Fruit fly (Drosophila melanogaster) whole organism, adult: Measurements from ENCODE around the gene CG14246.

Source experiments
- CG11617 ChIP-seq: fragments of 200-800 bp; sonication (Bioruptor generic); optimal IDR thresholded peaks from 2 replicates; lab custom pipeline; 2017; ENCODE audit warnings: mild to moderate bottlenecking, missing biosample characterization, missing genetic modification reagents, missing genetic modification characterization
- CG12768 ChIP-seq: fragments of 200-800 bp; sonication (Bioruptor generic); optimal IDR thresholded peaks from 2 replicates; lab custom pipeline; 2017; ENCODE audit warnings: missing biosample characterization, missing genetic modification characterization, mild to moderate bottlenecking, moderate library complexity, missing genetic modification reagents
- CG14711 ChIP-seq: fragments of 200-800 bp; sonication (Bioruptor generic); optimal IDR thresholded peaks from 2 replicates; lab custom pipeline; 2018; ENCODE audit warnings: missing biosample characterization, mild to moderate bottlenecking, missing genetic modification characterization, moderate library complexity
- CG1620 ChIP-seq: fragments of 200-800 bp; sonication (Bioruptor generic); optimal IDR thresholded peaks from 2 replicates; lab custom pipeline; 2016; ENCODE audit warnings: missing biosample characterization, missing genetic modification characterization
- CG33017 ChIP-seq: fragments of 200-800 bp; sonication (Bioruptor generic); optimal IDR thresholded peaks from 2 replicates; lab custom pipeline; 2018; ENCODE audit warnings: missing biosample characterization, mild to moderate bottlenecking, missing genetic modification characterization, moderate library complexity
- CG5204 ChIP-seq: fragments of 200-800 bp; sonication (Bioruptor generic); optimal IDR thresholded peaks from 2 replicates; lab custom pipeline; 2016; ENCODE audit warnings: missing biosample characterization, missing genetic modification characterization
- CG7045 ChIP-seq: fragments of 200-800 bp; sonication (Bioruptor generic); optimal IDR thresholded peaks from 2 replicates; lab custom pipeline; 2017; ENCODE audit warnings: missing biosample characterization, mild to moderate bottlenecking, missing genetic modification characterization
- CG7101 ChIP-seq: fragments of 200-800 bp; sonication (Bioruptor generic); optimal IDR thresholded peaks from 2 replicates; lab custom pipeline; 2018; ENCODE audit warnings: missing biosample characterization, mild to moderate bottlenecking, missing genetic modification characterization, moderate library complexity
- Clk ChIP-seq: fragments of 200-800 bp; sonication (Bioruptor generic); optimal IDR thresholded peaks from 2 replicates; lab custom pipeline; 2017; ENCODE audit warnings: missing biosample characterization, missing genetic modification characterization
- Crg-1 ChIP-seq: fragments of 200-800 bp; sonication (Bioruptor generic); optimal IDR thresholded peaks from 2 replicates; lab custom pipeline; 2016; ENCODE audit warnings: missing biosample characterization, missing genetic modification characterization
- Hr96 ChIP-seq: fragments of 200-800 bp; sonication (Bioruptor generic); optimal IDR thresholded peaks from 2 replicates; lab custom pipeline; 2016; ENCODE audit warnings: missing biosample characterization, missing genetic modification characterization
- Mnt ChIP-seq: fragments of 200-800 bp; sonication (Bioruptor generic); optimal IDR thresholded peaks from 2 replicates; lab custom pipeline; 2016; ENCODE audit warnings: missing biosample characterization, mild to moderate bottlenecking, missing genetic modification characterization
- bab1 ChIP-seq: fragments of 200-800 bp; sonication (Bioruptor generic); optimal IDR thresholded peaks from 3 replicates; lab custom pipeline; 2019; ENCODE audit warnings: missing biosample characterization, mild to moderate bottlenecking, missing genetic modification characterization, moderate library complexity
- cic ChIP-seq: fragments of 200-800 bp; sonication (Bioruptor generic); optimal IDR thresholded peaks from 2 replicates; lab custom pipeline; 2017; ENCODE audit warnings: missing biosample characterization, mild to moderate bottlenecking, missing genetic modification characterization, moderate library complexity
- cnc ChIP-seq, 2 experiments: fragments of >200 bp; optimal IDR thresholded peaks; 2 replicates each; lab custom pipeline; 2017
- kay ChIP-seq: fragments of 200-800 bp; sonication (Bioruptor generic); peaks from one replicate; lab custom pipeline; 2016; ENCODE audit warnings: missing biosample characterization, missing genetic modification characterization, borderline replicate concordance
- ovo ChIP-seq: fragments of 200-800 bp; sonication (Bioruptor generic); optimal IDR thresholded peaks from 2 replicates; lab custom pipeline; 2016; ENCODE audit warnings: missing biosample characterization, missing genetic modification characterization
- pad ChIP-seq: fragments of 200-800 bp; sonication (Bioruptor generic); optimal IDR thresholded peaks from 3 replicates; lab custom pipeline; 2017; ENCODE audit warnings: missing biosample characterization, missing genetic modification characterization, mild to moderate bottlenecking, moderate library complexity, missing genetic modification reagents
- tj ChIP-seq: fragments of 200-800 bp; sonication (Bioruptor generic); optimal IDR thresholded peaks from 3 replicates; lab custom pipeline; 2017; ENCODE audit warnings: missing biosample characterization, mild to moderate bottlenecking, missing genetic modification characterization, moderate library complexity
- toe ChIP-seq: fragments of 200-800 bp; sonication (Bioruptor generic); optimal IDR thresholded peaks from 2 replicates; lab custom pipeline; 2016; ENCODE audit warnings: missing biosample characterization, missing genetic modification characterization

The CG14246 gene

DNA sequence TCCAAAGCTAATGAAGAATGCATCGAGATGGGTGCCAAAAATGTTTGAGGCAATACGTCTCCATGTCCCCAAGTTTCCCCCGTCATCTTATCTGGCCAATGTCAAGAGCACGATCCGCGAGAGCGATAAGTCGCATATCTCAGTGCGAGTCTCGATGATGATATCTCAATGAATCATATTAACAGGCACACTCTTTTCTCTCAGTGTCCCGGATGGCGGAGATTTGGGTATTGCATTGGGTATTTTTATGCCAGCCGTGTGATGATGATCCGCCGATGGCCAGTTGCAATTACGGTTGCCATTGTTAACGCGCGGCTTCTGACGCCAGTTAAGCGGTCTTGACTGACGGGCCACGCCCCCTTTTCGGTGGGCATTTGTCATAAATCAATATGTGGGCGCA is at the start of gene CG14246:
CG14246 (plus strand) TSS at position 301 of the 400 bp plus-strand sequence.
- no peak for TF ChIP-seq tj (GFP tag; lab: Kevin White, UChicago)
- TF ChIP-seq CG5204 (GFP tag; lab: Kevin White, UChicago): no peak
- no peak for TF ChIP-seq Mnt (GFP tag; lab: Kevin White, UChicago)
- TF ChIP-seq kay (GFP tag; lab: Kevin White, UChicago): no peak
- TF ChIP-seq bab1 (GFP tag; lab: Kevin White, UChicago): no peak
- TF ChIP-seq toe (GFP tag; lab: Kevin White, UChicago): no peak
- no peak for TF ChIP-seq Hr96 (GFP tag; lab: Kevin White, UChicago)
- no peak for TF ChIP-seq cic (GFP tag; lab: Kevin White, UChicago)
- TF ChIP-seq CG1620: no peak
- no peak for TF ChIP-seq pad (GFP tag; lab: Kevin White, UChicago)
- no peak for TF ChIP-seq CG14711 (tag; lab: Kevin White, UChicago)
- no peak for TF ChIP-seq Clk (GFP tag; lab: Kevin White, UChicago)
- no peak for TF ChIP-seq CG7101 (tag; lab: Kevin White, UChicago)

DNA sequence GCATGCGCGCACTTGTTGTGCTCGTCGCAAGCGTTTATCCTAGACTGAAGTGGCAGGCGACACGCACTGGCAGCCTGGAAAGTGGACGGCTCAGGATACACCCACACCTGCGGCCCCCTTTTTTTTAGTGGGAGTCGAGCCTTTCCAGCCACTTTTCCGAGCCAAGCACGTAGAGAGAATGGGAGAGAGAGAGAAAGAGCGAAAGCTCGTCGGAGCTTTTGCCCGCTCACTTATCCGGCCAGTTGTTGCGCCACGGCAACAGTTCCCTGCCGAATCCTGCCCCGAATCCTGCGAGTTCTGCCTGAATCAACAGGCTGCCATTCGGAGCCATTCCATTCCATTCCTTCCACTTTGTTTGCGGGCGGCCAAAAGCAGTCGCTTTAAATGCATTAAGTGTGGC is 45.2 kb upstream of the CG14246 start, which contains the start of gene beat-VII:
beat-VII (minus strand) TSS at position 20 of the 400 bp plus-strand sequence.
- TF ChIP-seq CG1620: no peak
- TF ChIP-seq pad (GFP tag; lab: Kevin White, UChicago): peak; percentile 46

DNA sequence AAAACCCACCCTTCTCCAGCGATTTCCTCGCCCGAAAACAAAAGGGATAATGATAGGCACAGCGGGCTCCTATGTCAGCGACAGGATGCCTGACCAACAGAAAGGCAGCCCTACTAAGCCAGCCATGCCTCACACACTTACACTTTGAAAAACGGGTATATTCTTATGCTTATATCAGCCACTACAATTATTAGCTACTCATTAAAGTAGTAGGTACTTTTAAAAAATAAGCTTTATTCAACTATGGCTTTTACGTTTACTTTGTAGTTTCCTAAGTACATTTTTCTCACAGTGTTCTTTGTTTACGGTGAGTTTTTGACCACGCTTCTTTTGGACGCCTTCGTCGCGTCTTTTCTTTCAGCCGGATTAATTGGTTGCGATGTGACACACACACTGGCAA is 36.9 kb upstream of the CG14246 start:
- TF ChIP-seq CG5204 (GFP tag; lab: Kevin White, UChicago) (no peak), CG1620 (no peak), Crg-1 (GFP tag; lab: Kevin White, UChicago) (no peak), kay (GFP tag; lab: Kevin White, UChicago) (no peak), Clk (GFP tag; lab: Kevin White, UChicago) (no peak), CG33017 (tag; lab: Kevin White, UChicago) (no peak), pad (GFP tag; lab: Kevin White, UChicago) (no peak), Hr96 (GFP tag; lab: Kevin White, UChicago) (no peak), toe (GFP tag; lab: Kevin White, UChicago) (no peak), CG11617 (GFP tag; lab: Kevin White, UChicago) (no peak)

DNA sequence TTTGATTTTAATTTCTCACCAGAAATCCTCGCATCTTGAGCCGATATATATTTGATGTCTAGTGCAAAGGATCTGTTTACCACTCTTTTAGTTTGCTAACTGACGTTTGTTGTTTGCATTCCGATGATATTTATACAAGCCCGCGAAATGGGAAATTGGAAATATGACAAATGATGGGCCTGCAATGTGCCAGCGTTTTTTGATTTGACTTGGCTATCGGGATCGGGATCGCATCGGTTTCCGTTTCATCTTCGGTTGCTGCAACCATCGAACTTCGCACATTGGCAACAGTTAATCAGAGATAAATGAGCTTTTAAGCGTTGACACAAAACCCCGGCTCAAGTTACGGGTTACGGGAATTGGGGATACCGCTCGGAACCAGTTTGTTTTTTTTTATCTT is 33.6 kb upstream of the CG14246 start, which contains the start of gene TwdlQ:
TwdlQ (minus strand) TSS at position 101 of the 400 bp plus-strand sequence.
- TF ChIP-seq Clk (GFP tag; lab: Kevin White, UChicago) (no peak), CG1620 (no peak), CG7101 (tag; lab: Kevin White, UChicago) (no peak), tj (GFP tag; lab: Kevin White, UChicago) (no peak), toe (GFP tag; lab: Kevin White, UChicago) (no peak), pad (GFP tag; lab: Kevin White, UChicago) (no peak), Hr96 (GFP tag; lab: Kevin White, UChicago) (no peak), Mnt (GFP tag; lab: Kevin White, UChicago) (no peak), CG12768 (GFP tag; lab: Kevin White, UChicago) (no peak), cnc (optimal IDR thresholded peaks at IDR 0.05; lab: Kevin White, UChicago) (no peak), ovo (GFP tag; lab: Kevin White, UChicago) (no peak)

DNA sequence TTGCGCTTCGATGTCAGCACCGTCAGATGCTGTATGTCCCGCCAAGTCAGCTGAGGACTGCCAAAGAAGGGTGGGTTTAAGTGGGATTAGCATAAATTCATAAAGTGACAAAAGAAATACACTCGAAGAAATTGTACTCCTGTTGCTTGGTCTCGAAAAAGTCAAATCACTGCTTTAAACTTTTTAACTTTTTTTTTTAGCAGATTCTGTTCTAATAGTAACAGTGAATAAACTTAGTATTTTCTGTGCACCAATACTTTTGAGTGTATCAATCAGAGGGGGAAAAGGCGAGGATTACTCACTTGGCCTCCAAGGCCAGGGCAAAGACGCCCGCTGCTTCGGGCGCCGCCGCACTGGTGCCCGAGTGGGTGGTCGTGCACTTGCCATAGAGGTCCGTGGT is 27.0 kb upstream of the CG14246 start:
- TF ChIP-seq Hr96 (GFP tag; lab: Kevin White, UChicago): no peak
- TF ChIP-seq tj (GFP tag; lab: Kevin White, UChicago): no peak
- TF ChIP-seq CG7101 (tag; lab: Kevin White, UChicago): no peak
- no peak for TF ChIP-seq CG14711 (tag; lab: Kevin White, UChicago)
- TF ChIP-seq toe (GFP tag; lab: Kevin White, UChicago): no peak
- TF ChIP-seq Clk (GFP tag; lab: Kevin White, UChicago): no peak
- TF ChIP-seq pad (GFP tag; lab: Kevin White, UChicago): no peak
- TF ChIP-seq cnc (optimal IDR thresholded peaks at IDR 0.05; lab: Kevin White, UChicago): no peak
- no peak for TF ChIP-seq cic (GFP tag; lab: Kevin White, UChicago)
- TF ChIP-seq bab1 (GFP tag; lab: Kevin White, UChicago): no peak
- no peak for TF ChIP-seq kay (GFP tag; lab: Kevin White, UChicago)
- no peak for TF ChIP-seq CG5204 (GFP tag; lab: Kevin White, UChicago)
- no peak for TF ChIP-seq CG12768 (GFP tag; lab: Kevin White, UChicago)
- no peak for TF ChIP-seq Mnt (GFP tag; lab: Kevin White, UChicago)
- no peak for TF ChIP-seq ovo (GFP tag; lab: Kevin White, UChicago)

DNA sequence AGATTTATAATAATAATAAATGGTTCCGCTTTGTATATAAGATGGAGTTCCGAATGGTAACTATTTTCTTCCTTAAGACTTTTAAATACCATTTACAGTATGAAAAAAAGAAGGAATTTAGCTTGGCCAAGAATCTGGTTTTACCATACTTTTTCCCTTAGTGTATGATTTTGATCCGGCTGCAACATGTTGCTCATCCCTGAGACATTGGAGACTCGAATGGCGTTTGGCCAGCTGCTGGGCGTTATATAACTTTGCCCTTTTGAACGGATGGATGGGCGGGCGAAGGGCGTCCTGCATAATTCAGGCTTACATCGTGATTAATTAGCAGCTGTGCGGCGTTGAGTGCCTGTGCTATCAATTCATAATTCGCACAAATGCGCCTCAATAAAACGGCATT is 22.8 kb upstream of the CG14246 start:
- TF ChIP-seq Crg-1 (GFP tag; lab: Kevin White, UChicago) (no peak), Mnt (GFP tag; lab: Kevin White, UChicago) (no peak), CG33017 (tag; lab: Kevin White, UChicago) (no peak), kay (GFP tag; lab: Kevin White, UChicago) (no peak), CG7101 (tag; lab: Kevin White, UChicago) (no peak), ovo (GFP tag; lab: Kevin White, UChicago) (no peak), CG11617 (GFP tag; lab: Kevin White, UChicago) (no peak), Hr96 (GFP tag; lab: Kevin White, UChicago) (no peak), tj (GFP tag; lab: Kevin White, UChicago) (no peak), cnc (optimal IDR thresholded peaks at IDR 0.05; lab: Kevin White, UChicago) (no peak), cic (GFP tag; lab: Kevin White, UChicago) (no peak), CG5204 (GFP tag; lab: Kevin White, UChicago) (no peak), CG7045 (GFP tag; lab: Kevin White, UChicago) (no peak), bab1 (GFP tag; lab: Kevin White, UChicago) (no peak), pad (GFP tag; lab: Kevin White, UChicago) (no peak), toe (GFP tag; lab: Kevin White, UChicago) (no peak)
